Worm (Caenorhabditis elegans): ENCODE data around the gene pgph-3.

ce11 chrV:5788650-5789049 is 25.0 kb upstream of the pgph-3 start:
- TF ChIP-seq fax-1 (tag; optimal IDR thresholded peaks at IDR 0.05) (no peak), nfya-1 (tag; optimal IDR thresholded peaks at IDR 0.05) (no peak), zip-5 (tag; optimal IDR thresholded peaks at IDR 0.05) (no peak), pax-1 (tag; optimal IDR thresholded peaks at IDR 0.05) (no peak), lim-6 (tag; optimal IDR thresholded peaks at IDR 0.05) (no peak), ama-1 (optimal IDR thresholded peaks at IDR 0.05) (no peak), Y22D7AL.16 (tag; optimal IDR thresholded peaks at IDR 0.05) (no peak), dve-1 (tag; optimal IDR thresholded peaks at IDR 0.05) (no peak), pha-4 (tag; optimal IDR thresholded peaks at IDR 0.05) (no peak), nhr-11 (tag; optimal IDR thresholded peaks at IDR 0.05) (no peak), hlh-6 (tag; optimal IDR thresholded peaks at IDR 0.05) (no peak), hlh-15 (tag; optimal IDR thresholded peaks at IDR 0.05) (no peak), pha-2 (tag; optimal IDR thresholded peaks at IDR 0.05) (no peak), pqm-1 (tag; optimal IDR thresholded peaks at IDR 0.05) (no peak)

Data from whole organism, late embryonic.